Fruit fly (Drosophila melanogaster) whole organism, embryonic: ENCODE measurements around the gene Psa.

Experiments
- C15 ChIP-seq: fragments of 200-800 bp; sonication (Bioruptor generic); IDR thresholded peaks from 3 replicates; pipeline ENCODE4 v1.3.6; 2022; ENCODE audit warnings: missing biosample characterization, missing genetic modification characterization
- CG10209 ChIP-seq: fragments of 200-800 bp; sonication (Bioruptor generic); optimal IDR thresholded peaks from 3 replicates; lab custom pipeline; 2017; ENCODE audit warnings: missing biosample characterization, mild to moderate bottlenecking, missing genetic modification characterization, missing genetic modification reagents
- CG10543 ChIP-seq: fragments of 200-800 bp; sonication (Bioruptor generic); optimal IDR thresholded peaks from 3 replicates; lab custom pipeline; 2017; ENCODE audit warnings: missing biosample characterization, mild to moderate bottlenecking, missing genetic modification characterization, moderate library complexity
- CG11504 ChIP-seq: fragments of 200-800 bp; sonication (Bioruptor generic); optimal IDR thresholded peaks from 3 replicates; lab custom pipeline; 2019; ENCODE audit warnings: missing biosample characterization, mild to moderate bottlenecking, missing genetic modification characterization, moderate library complexity
- CG11723 ChIP-seq: fragments of 200-800 bp; sonication (Bioruptor generic); optimal IDR thresholded peaks from 2 replicates; lab custom pipeline; 2017; ENCODE audit warnings: missing biosample characterization, mild to moderate bottlenecking, missing genetic modification characterization
- CG12299 ChIP-seq: fragments of 200-800 bp; sonication (Bioruptor generic); optimal IDR thresholded peaks from 2 replicates; lab custom pipeline; 2018; ENCODE audit warnings: missing biosample characterization, mild to moderate bottlenecking, missing genetic modification characterization
- CG15601 ChIP-seq: fragments of 200-800 bp; sonication (Bioruptor generic); optimal IDR thresholded peaks from 3 replicates; lab custom pipeline; 2019; ENCODE audit warnings: missing biosample characterization, mild to moderate bottlenecking, missing genetic modification characterization, moderate library complexity
- CG16863 ChIP-seq: fragments of 200-800 bp; sonication (Bioruptor generic); optimal IDR thresholded peaks from 3 replicates; lab custom pipeline; 2016; ENCODE audit warnings: missing biosample characterization, missing genetic modification characterization
- CG17829 ChIP-seq: fragments of 200-800 bp; optimal IDR thresholded peaks from 2 replicates; lab custom pipeline; 2019; ENCODE audit warnings: missing biosample characterization, mild to moderate bottlenecking, missing genetic modification characterization, moderate library complexity
- CG18262 ChIP-seq: fragments of 200-800 bp; optimal IDR thresholded peaks from 3 replicates; lab custom pipeline; 2019; ENCODE audit warnings: missing biosample characterization, mild to moderate bottlenecking, missing genetic modification characterization, moderate library complexity
- CG2202 ChIP-seq: fragments of 200-800 bp; sonication (Bioruptor generic); optimal IDR thresholded peaks from 2 replicates; lab custom pipeline; 2018; ENCODE audit warnings: missing biosample characterization, mild to moderate bottlenecking, missing genetic modification characterization
- CG2678 ChIP-seq: fragments of 200-800 bp; sonication (Bioruptor generic); optimal IDR thresholded peaks from 3 replicates; lab custom pipeline; 2019; ENCODE audit warnings: missing biosample characterization, mild to moderate bottlenecking, missing genetic modification characterization, moderate library complexity
- CG30431 ChIP-seq: fragments of 200-800 bp; sonication (Bioruptor generic); optimal IDR thresholded peaks from 2 replicates; lab custom pipeline; 2017; ENCODE audit warnings: missing biosample characterization, missing genetic modification characterization
- CG33557 ChIP-seq: fragments of 200-800 bp; sonication (Bioruptor generic); optimal IDR thresholded peaks from 2 replicates; lab custom pipeline; 2019; ENCODE audit warnings: missing biosample characterization, mild to moderate bottlenecking, missing genetic modification characterization, moderate library complexity
- CG3726 ChIP-seq: fragments of 200-800 bp; sonication (Bioruptor generic); IDR thresholded peaks from 3 replicates; pipeline ENCODE4, ENCODE4 v1.3.6; 2022; ENCODE audit warnings: missing biosample characterization, missing genetic modification characterization
- CG4707 ChIP-seq: fragments of 200-800 bp; sonication (Bioruptor generic); optimal IDR thresholded peaks from 2 replicates; lab custom pipeline; 2018; ENCODE audit warnings: missing biosample characterization, mild to moderate bottlenecking, missing genetic modification characterization, moderate library complexity
- CG5953 ChIP-seq: fragments of 200-800 bp; sonication (Bioruptor generic); IDR thresholded peaks from 2 replicates; pipeline ENCODE4 v1.3.6; 2022; ENCODE audit warnings: missing biosample characterization, missing genetic modification characterization
- CG6683 ChIP-seq: fragments of 200-800 bp; sonication (Bioruptor generic); optimal IDR thresholded peaks from 2 replicates; lab custom pipeline; 2017; ENCODE audit warnings: missing biosample characterization, mild to moderate bottlenecking, missing genetic modification characterization, missing genetic modification reagents
- CG7745 ChIP-seq: fragments of 200-800 bp; sonication (Bioruptor generic); optimal IDR thresholded peaks from 2 replicates; lab custom pipeline; 2018; ENCODE audit warnings: missing biosample characterization, mild to moderate bottlenecking, missing genetic modification characterization, moderate library complexity
- CG7839 ChIP-seq: fragments of 200-800 bp; sonication (Bioruptor generic); optimal IDR thresholded peaks from 3 replicates; lab custom pipeline; 2018; ENCODE audit warnings: missing biosample characterization, mild to moderate bottlenecking, missing genetic modification characterization, moderate library complexity
- CrebB ChIP-seq: fragments of 200-800 bp; sonication (Bioruptor generic); optimal IDR thresholded peaks from 3 replicates; lab custom pipeline; 2018; ENCODE audit warnings: missing biosample characterization, mild to moderate bottlenecking, missing genetic modification characterization
- Deaf1 ChIP-seq: fragments of 200-800 bp; optimal IDR thresholded peaks from 3 replicates; lab custom pipeline; 2019; ENCODE audit warnings: missing biosample characterization, mild to moderate bottlenecking, missing genetic modification characterization, moderate library complexity
- Dip3 ChIP-seq: fragments of 200-800 bp; sonication (Bioruptor generic); optimal IDR thresholded peaks from 3 replicates; lab custom pipeline; 2016; ENCODE audit warnings: missing biosample characterization, missing genetic modification characterization
- HHEX ChIP-seq: fragments of 200-800 bp; sonication (Bioruptor generic); optimal IDR thresholded peaks from 3 replicates; lab custom pipeline; 2017; ENCODE audit warnings: missing biosample characterization, mild to moderate bottlenecking, missing genetic modification characterization, missing genetic modification reagents
- Hr3 ChIP-seq: fragments of 200-800 bp; sonication (Bioruptor generic); optimal IDR thresholded peaks from 3 replicates; lab custom pipeline; 2016; ENCODE audit warnings: missing biosample characterization, missing genetic modification characterization
- Med ChIP-seq: fragments of 200-800 bp; sonication (Bioruptor generic); peaks from one replicate; lab custom pipeline; 2016; ENCODE audit warnings: missing biosample characterization, missing genetic modification characterization, mild to moderate bottlenecking, inconsistent platforms, moderate library complexity
- Myb ChIP-seq: fragments of 200-800 bp; sonication (Bioruptor generic); optimal IDR thresholded peaks from 2 replicates; lab custom pipeline; 2016; ENCODE audit warnings: missing biosample characterization, missing genetic modification characterization
- Nf-YB ChIP-seq: fragments of 200-800 bp; sonication (Bioruptor generic); optimal IDR thresholded peaks from 3 replicates; lab custom pipeline; 2019; ENCODE audit warnings: missing biosample characterization, mild to moderate bottlenecking, missing genetic modification characterization, moderate library complexity
- Trl ChIP-seq, 3 experiments: fragments of >200 bp in 2 of 3; fragments of 200-800 bp in 1 of 3; sonication (Bioruptor generic) in 1 of 3; optimal IDR thresholded peaks; 2 replicates in 1 of 3; 3 replicates in 2 of 3; lab custom pipeline; 2016 to 2017; ENCODE audit warnings: missing biosample characterization in 1 of 3, missing genetic modification characterization in 1 of 3
- Xrp1 ChIP-seq: fragments of 200-800 bp; sonication (Bioruptor generic); IDR thresholded peaks from 2 replicates; pipeline ENCODE4 v1.3.6; 2022; ENCODE audit warnings: missing biosample characterization, missing genetic modification characterization
- amos ChIP-seq: fragments of 200-800 bp; sonication (Bioruptor generic); IDR thresholded peaks from 2 replicates; pipeline ENCODE4 v1.3.6; 2022; ENCODE audit warnings: missing biosample characterization, missing genetic modification characterization; ENCODE audit not compliant: partially characterized antibody
- disco-r ChIP-seq: fragments of 200-800 bp; sonication (Bioruptor generic); optimal IDR thresholded peaks from 2 replicates; lab custom pipeline; 2016; ENCODE audit warnings: missing biosample characterization, missing genetic modification characterization
- emc ChIP-seq: fragments of 200-800 bp; sonication (Bioruptor generic); optimal IDR thresholded peaks from 2 replicates; lab custom pipeline; 2016; ENCODE audit warnings: missing biosample characterization, missing genetic modification characterization
- ems ChIP-seq: fragments of 200-800 bp; sonication (Bioruptor generic); optimal IDR thresholded peaks from 3 replicates; lab custom pipeline; 2016; ENCODE audit warnings: missing biosample characterization, missing genetic modification characterization
- fd102C ChIP-seq: fragments of 200-800 bp; sonication (Bioruptor generic); optimal IDR thresholded peaks from 2 replicates; lab custom pipeline; 2018; ENCODE audit warnings: missing biosample characterization, mild to moderate bottlenecking, missing genetic modification characterization, moderate library complexity
- grau ChIP-seq: fragments of 200-800 bp; optimal IDR thresholded peaks from 3 replicates; lab custom pipeline; 2019; ENCODE audit warnings: missing biosample characterization, mild to moderate bottlenecking, missing genetic modification characterization, moderate library complexity
- jing ChIP-seq: fragments of 200-800 bp; sonication (Bioruptor generic); optimal IDR thresholded peaks from 2 replicates; lab custom pipeline; 2018; ENCODE audit warnings: missing biosample characterization, mild to moderate bottlenecking, missing genetic modification characterization
- kni ChIP-seq: fragments of 200-800 bp; sonication (Bioruptor generic); optimal IDR thresholded peaks from 3 replicates; lab custom pipeline; 2017; ENCODE audit warnings: mild to moderate bottlenecking, missing biosample characterization, missing genetic modification reagents, missing genetic modification characterization
- lola ChIP-seq, 3 experiments: fragments of >200 bp in 2 of 3; fragments of 200-800 bp in 1 of 3; sonication (Bioruptor generic) in 1 of 3; optimal IDR thresholded peaks; 2 replicates each; lab custom pipeline; 2017 to 2019; ENCODE audit warnings: missing biosample characterization in 3 of 3, missing genetic modification characterization in 3 of 3, mild to moderate bottlenecking in 1 of 3, moderate library complexity in 1 of 3
- nom ChIP-seq: fragments of 200-800 bp; sonication (Bioruptor generic); optimal IDR thresholded peaks from 2 replicates; lab custom pipeline; 2017; ENCODE audit warnings: missing biosample characterization, missing genetic modification characterization, mild to moderate bottlenecking, moderate library complexity, missing genetic modification reagents
- oc ChIP-seq: fragments of 200-800 bp; sonication (Bioruptor generic); optimal IDR thresholded peaks from 2 replicates; lab custom pipeline; 2018; ENCODE audit warnings: missing biosample characterization, mild to moderate bottlenecking, missing genetic modification characterization, moderate library complexity
- prd ChIP-seq, 3 experiments: fragments of >200 bp in 2 of 3; fragments of 200-800 bp in 1 of 3; sonication (Bioruptor generic) in 1 of 3; optimal IDR thresholded peaks in 2 of 3; IDR thresholded peaks in 1 of 3; 2 replicates in 2 of 3; 3 replicates in 1 of 3; pipeline versions ENCODE4 v1.3.6 to Lab custom; 2017 to 2022; ENCODE audit warnings: missing biosample characterization in 1 of 3, missing genetic modification characterization in 1 of 3
- repo ChIP-seq: fragments of 200-800 bp; sonication (Bioruptor generic); optimal IDR thresholded peaks from 2 replicates; lab custom pipeline; 2016; ENCODE audit warnings: missing biosample characterization, missing genetic modification characterization
- slou ChIP-seq: fragments of 200-800 bp; sonication (Bioruptor generic); optimal IDR thresholded peaks from 3 replicates; lab custom pipeline; 2016; ENCODE audit warnings: missing biosample characterization, missing genetic modification characterization
- so ChIP-seq: fragments of 200-800 bp; sonication (Bioruptor generic); IDR thresholded peaks from 3 replicates; pipeline ENCODE4 v1.3.6; 2022; ENCODE audit warnings: missing biosample characterization, missing genetic modification characterization
- stc ChIP-seq: fragments of 200-800 bp; sonication (Bioruptor generic); IDR thresholded peaks from 2 replicates; pipeline ENCODE4 v1.3.6; 2022; ENCODE audit warnings: missing biosample characterization, missing genetic modification characterization
- vvl ChIP-seq: fragments of 200-800 bp; sonication (Bioruptor generic); IDR thresholded peaks from 2 replicates; pipeline ENCODE4 v1.3.6; 2022; ENCODE audit warnings: missing biosample characterization, missing genetic modification characterization
- zen2 ChIP-seq: fragments of 200-800 bp; sonication (Bioruptor generic); IDR thresholded peaks from 3 replicates; pipeline ENCODE4 v1.3.6; 2022; ENCODE audit warnings: missing biosample characterization, missing genetic modification characterization; ENCODE audit not compliant: partially characterized antibody

Psa gene

DNA sequence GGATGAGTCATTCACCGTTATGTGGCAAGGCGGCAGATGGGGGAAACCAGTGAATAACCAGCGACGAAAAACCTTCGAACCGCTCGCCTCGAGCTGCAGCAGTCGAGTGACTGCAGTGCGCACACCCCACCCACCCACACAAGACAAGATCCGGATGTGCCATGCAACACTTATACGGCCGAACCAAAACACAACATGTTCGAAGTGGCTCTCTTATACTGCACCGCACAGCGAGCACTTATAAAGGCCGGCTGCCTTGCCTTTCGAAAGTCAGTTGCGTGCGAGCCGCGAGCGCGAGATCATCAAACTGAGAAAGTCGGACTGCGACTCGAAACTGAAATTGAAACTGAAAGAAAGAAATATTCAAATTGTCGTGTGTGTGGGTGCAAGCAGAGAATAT is 39.1 kb upstream of the Psa start, which contains the start of gene rho (continued):
- no peak for TF ChIP-seq CG6683 (GFP tag; lab: Kevin White, UChicago)
- TF ChIP-seq CG11504 (tag; lab: Kevin White, UChicago), result peak; percentile 30
- peak; percentile 46 for TF ChIP-seq nom (GFP tag; lab: Kevin White, UChicago)
- TF ChIP-seq CG10209 (GFP tag; lab: Kevin White, UChicago), result no peak
- peak; percentile 22 for TF ChIP-seq CG33557 (GFP tag; lab: Kevin White, UChicago)
- peak; percentile 46; the same call in 1 of the 2 replicates for TF ChIP-seq amos (GFP tag; lab: Robert Waterston, UW)
- peak; percentile 5 for TF ChIP-seq Myb (GFP tag; lab: Kevin White, UChicago)
- peak; percentile 63 for TF ChIP-seq CG5953 (GFP tag; lab: Robert Waterston, UW)
- no peak for TF ChIP-seq stc
- peak; percentile 34 for TF ChIP-seq Deaf1
- TF ChIP-seq Med (GFP tag; lab: Kevin White, UChicago), result peak; percentile 95
- peak; percentile 71; the same call in 1 of the 2 replicates for TF ChIP-seq vvl (GFP tag; lab: Robert Waterston, UW)
- peak; percentile 53; the same call in 2 of the 3 replicates for TF ChIP-seq so
- peak; percentile 35 for TF ChIP-seq CG7839 (tag; lab: Kevin White, UChicago)
- peak; percentile 27 for TF ChIP-seq grau (tag; lab: Kevin White, UChicago)
- peak; percentile 33 for TF ChIP-seq CG10543
- TF ChIP-seq CG2678 (tag; lab: Kevin White, UChicago), result peak; percentile 31
- peak; percentile 1 for TF ChIP-seq ems (GFP tag; lab: Kevin White, UChicago)
- peak; percentile 22 for TF ChIP-seq oc
- TF ChIP-seq CG7745, result peak; percentile 42
- peak; percentile 50 for TF ChIP-seq CG4707 (GFP tag; lab: Kevin White, UChicago)
- peak; percentile 61 for TF ChIP-seq CG15601 (tag; lab: Kevin White, UChicago)
- peak; percentile 15 for TF ChIP-seq HHEX (GFP tag; lab: Kevin White, UChicago)
- peak; percentile 38 for TF ChIP-seq CG18262
- TF ChIP-seq CG12299 (tag; lab: Kevin White, UChicago), result no peak
- peak; percentile 22 to 37 for TF ChIP-seq Trl (optimal IDR thresholded peaks at IDR 0.05; lab: Kevin White, UChicago)
- TF ChIP-seq Trl (GFP tag; optimal IDR thresholded peaks at IDR 0.05; lab: Kevin White, UChicago), result peak; percentile 48
- TF ChIP-seq CrebB (tag; lab: Kevin White, UChicago), result no peak
- no peak for TF ChIP-seq CG30431 (GFP tag; lab: Kevin White, UChicago)
- no peak for TF ChIP-seq lola (GFP tag; optimal IDR thresholded peaks at IDR 0.05; lab: Kevin White, UChicago)
- TF ChIP-seq CG11723 (GFP tag; lab: Kevin White, UChicago), result no peak
- TF ChIP-seq slou (GFP tag; lab: Kevin White, UChicago), result no peak
- TF ChIP-seq prd (optimal IDR thresholded peaks at IDR 0.05; lab: Kevin White, UChicago), result no peak
- 0 out of 3 replicates have a peak, but pooled peaks have one; percentile 10 for TF ChIP-seq prd (GFP tag; IDR thresholded peaks at IDR 0.05; lab: Robert Waterston, UW)
- TF ChIP-seq Xrp1 (GFP tag; lab: Robert Waterston, UW), result 0 out of 2 replicates have a peak, but pooled peaks have one; percentile 22
- peak; percentile 25 for TF ChIP-seq CG16863
- TF ChIP-seq repo (GFP tag; lab: Kevin White, UChicago), result peak; percentile 30
- TF ChIP-seq jing (GFP tag; lab: Kevin White, UChicago), result no peak
- TF ChIP-seq kni (GFP tag; lab: Kevin White, UChicago), result peak; percentile 45
- no peak for TF ChIP-seq Hr3 (GFP tag; lab: Kevin White, UChicago)
- TF ChIP-seq CG2202 (tag; lab: Kevin White, UChicago), result peak; percentile 17
- no peak for TF ChIP-seq CG3726 (GFP tag; lab: Robert Waterston, UW)
- TF ChIP-seq Dip3, result no peak
- peak; percentile 48 for TF ChIP-seq fd102C (GFP tag; lab: Kevin White, UChicago)
- TF ChIP-seq disco-r, result no peak
- TF ChIP-seq CG17829 (tag; lab: Kevin White, UChicago), result peak; percentile 58
- peak; percentile 18 for TF ChIP-seq Nf-YB (GFP tag; lab: Kevin White, UChicago)
- peak; percentile 60; the same call in 2 of the 3 replicates for TF ChIP-seq zen2 (GFP tag; lab: Robert Waterston, UW)
- no peak for TF ChIP-seq emc (GFP tag; lab: Kevin White, UChicago)
- TF ChIP-seq C15 (GFP tag; lab: Robert Waterston, UW), result no peak
